Fruit fly (Drosophila melanogaster) whole organism, embryonic: Measurements from ENCODE around the gene stv.

Source experiments
- Bteb2 ChIP-seq: fragments of 200-800 bp; sonication (Bioruptor generic); optimal IDR thresholded peaks from 2 replicates; lab custom pipeline; 2016; ENCODE audit warnings: missing biosample characterization, missing genetic modification characterization
- CG10959 ChIP-seq: fragments of 200-800 bp; sonication (Bioruptor generic); IDR thresholded peaks from 2 replicates; pipeline ENCODE4 v1.3.6; 2022; ENCODE audit warnings: missing biosample characterization, missing genetic modification characterization
- CG11247 ChIP-seq: fragments of 200-800 bp; sonication (Bioruptor generic); IDR thresholded peaks from 2 replicates; pipeline ENCODE4 v1.3.6; 2022; ENCODE audit warnings: missing biosample characterization, missing genetic modification characterization
- CG12155 ChIP-seq: fragments of 200-800 bp; sonication (Bioruptor generic); optimal IDR thresholded peaks from 3 replicates; lab custom pipeline; 2016; ENCODE audit warnings: missing biosample characterization, missing genetic modification characterization
- CG12659 ChIP-seq: fragments of 200-800 bp; sonication (Bioruptor generic); optimal IDR thresholded peaks from 3 replicates; lab custom pipeline; 2017; ENCODE audit warnings: mild to moderate bottlenecking, missing biosample characterization, missing genetic modification reagents, missing genetic modification characterization
- CG13894 ChIP-seq: fragments of 200-800 bp; sonication (Bioruptor generic); optimal IDR thresholded peaks from 3 replicates; lab custom pipeline; 2018; ENCODE audit warnings: missing biosample characterization, mild to moderate bottlenecking, missing genetic modification characterization, moderate library complexity
- CG15479 ChIP-seq: fragments of 200-800 bp; sonication (Bioruptor generic); optimal IDR thresholded peaks from 3 replicates; lab custom pipeline; 2019; ENCODE audit warnings: missing biosample characterization, mild to moderate bottlenecking, missing genetic modification characterization, moderate library complexity
- CG1832 ChIP-seq: fragments of 200-800 bp; sonication (Bioruptor generic); optimal IDR thresholded peaks from 2 replicates; lab custom pipeline; 2017; ENCODE audit warnings: missing biosample characterization, mild to moderate bottlenecking, missing genetic modification characterization, inconsistent platforms
- CG2202 ChIP-seq: fragments of 200-800 bp; sonication (Bioruptor generic); optimal IDR thresholded peaks from 2 replicates; lab custom pipeline; 2018; ENCODE audit warnings: missing biosample characterization, mild to moderate bottlenecking, missing genetic modification characterization
- CG2712 ChIP-seq: fragments of 200-800 bp; optimal IDR thresholded peaks from 3 replicates; lab custom pipeline; 2019; ENCODE audit warnings: missing biosample characterization, mild to moderate bottlenecking, missing genetic modification characterization, moderate library complexity
- CG32772 ChIP-seq: fragments of 200-800 bp; sonication (Bioruptor generic); IDR thresholded peaks from 2 replicates; pipeline ENCODE4 v1.3.6; 2022; ENCODE audit warnings: missing biosample characterization, missing genetic modification characterization
- CG3726 ChIP-seq: fragments of 200-800 bp; sonication (Bioruptor generic); IDR thresholded peaks from 3 replicates; pipeline ENCODE4, ENCODE4 v1.3.6; 2022; ENCODE audit warnings: missing biosample characterization, missing genetic modification characterization
- CG3847 ChIP-seq: fragments of 200-800 bp; sonication (Bioruptor generic); IDR thresholded peaks from 2 replicates; pipeline ENCODE4 v1.3.6; 2022; ENCODE audit warnings: missing biosample characterization, missing genetic modification characterization
- CG4854 ChIP-seq: fragments of 200-800 bp; sonication (Bioruptor generic); optimal IDR thresholded peaks from 2 replicates; lab custom pipeline; 2016; ENCODE audit warnings: missing biosample characterization, missing genetic modification characterization, inconsistent platforms
- CG5245 ChIP-seq: fragments of 200-800 bp; sonication (Bioruptor generic); optimal IDR thresholded peaks from 3 replicates; lab custom pipeline; 2016; ENCODE audit warnings: missing biosample characterization, missing genetic modification characterization
- CG6175 ChIP-seq: fragments of 200-800 bp; sonication (Bioruptor generic); IDR thresholded peaks from 3 replicates; pipeline ENCODE4 v1.3.6; 2022; ENCODE audit warnings: missing biosample characterization, missing genetic modification characterization
- CG6765 ChIP-seq: fragments of 200-800 bp; sonication (Bioruptor generic); optimal IDR thresholded peaks from 3 replicates; lab custom pipeline; 2017; ENCODE audit warnings: missing biosample characterization, mild to moderate bottlenecking, missing genetic modification characterization
- CG8089 ChIP-seq: fragments of 200-800 bp; sonication (Bioruptor generic); optimal IDR thresholded peaks from 3 replicates; lab custom pipeline; 2016; ENCODE audit warnings: missing biosample characterization, missing genetic modification characterization
- CG8290 ChIP-seq, 3 experiments: fragments of 200-800 bp; sonication (Bioruptor generic); optimal IDR thresholded peaks; 2 replicates each; lab custom pipeline; 2016 to 2019; ENCODE audit warnings: missing biosample characterization in 3 of 3, missing genetic modification characterization in 3 of 3, mild to moderate bottlenecking in 2 of 3, moderate library complexity in 1 of 3
- CG8765 ChIP-seq: fragments of 200-800 bp; sonication (Bioruptor generic); IDR thresholded peaks from 2 replicates; pipeline ENCODE4 v1.3.6; 2022; ENCODE audit warnings: missing biosample characterization, missing genetic modification characterization
- CG9876 ChIP-seq: fragments of 200-800 bp; sonication (Bioruptor generic); optimal IDR thresholded peaks from 2 replicates; lab custom pipeline; 2016; ENCODE audit warnings: missing biosample characterization, missing genetic modification characterization
- D ChIP-seq, 2 experiments: fragments of 200-800 bp in 1 of 2; fragments of >200 bp in 1 of 2; sonication (Bioruptor generic) in 1 of 2; optimal IDR thresholded peaks; 2 replicates in 1 of 2; 3 replicates in 1 of 2; lab custom pipeline; 2017; ENCODE audit warnings: mild to moderate bottlenecking in 1 of 2, missing biosample characterization in 1 of 2, missing genetic modification characterization in 1 of 2, missing genetic modification reagents in 1 of 2
- Doc2 ChIP-seq: fragments of 200-800 bp; sonication (Bioruptor generic); IDR thresholded peaks from 2 replicates; pipeline ENCODE4 v1.3.6; 2022; ENCODE audit warnings: missing biosample characterization, missing genetic modification characterization
- E2f2 ChIP-seq: fragments of 200-800 bp; sonication (Bioruptor generic); IDR thresholded peaks from 2 replicates; pipeline ENCODE4 v1.3.6; 2022; ENCODE audit warnings: missing biosample characterization, missing genetic modification characterization
- MESR4 ChIP-seq: fragments of 200-800 bp; sonication (Bioruptor generic); optimal IDR thresholded peaks from 2 replicates; lab custom pipeline; 2018; ENCODE audit warnings: missing biosample characterization, mild to moderate bottlenecking, missing genetic modification characterization, moderate library complexity
- MTF-1 ChIP-seq: fragments of 200-800 bp; sonication (Bioruptor generic); optimal IDR thresholded peaks from 2 replicates; lab custom pipeline; 2018; ENCODE audit warnings: missing biosample characterization, mild to moderate bottlenecking, missing genetic modification characterization, borderline replicate concordance
- Max ChIP-seq: fragments of 200-800 bp; sonication (Bioruptor generic); optimal IDR thresholded peaks from 2 replicates; lab custom pipeline; 2016; ENCODE audit warnings: missing biosample characterization, mild to moderate bottlenecking, missing genetic modification characterization
- NfI ChIP-seq: fragments of 200-800 bp; sonication (Bioruptor generic); optimal IDR thresholded peaks from 3 replicates; lab custom pipeline; 2018; ENCODE audit warnings: missing biosample characterization, mild to moderate bottlenecking, missing genetic modification characterization, moderate library complexity
- Poxn ChIP-seq: fragments of 200-800 bp; sonication (Bioruptor generic); IDR thresholded peaks from 2 replicates; pipeline ENCODE4 v1.3.6; 2022; ENCODE audit warnings: missing biosample characterization, missing genetic modification characterization
- ato ChIP-seq: fragments of 200-800 bp; sonication (Bioruptor generic); IDR thresholded peaks from 2 replicates; pipeline ENCODE4 v1.3.6; 2022; ENCODE audit warnings: missing biosample characterization, missing genetic modification characterization; ENCODE audit not compliant: partially characterized antibody
- bab2 ChIP-seq: fragments of 200-800 bp; sonication (Bioruptor generic); optimal IDR thresholded peaks from 2 replicates; lab custom pipeline; 2016; ENCODE audit warnings: missing biosample characterization, missing genetic modification characterization
- chinmo ChIP-seq: fragments of 200-800 bp; sonication (Bioruptor generic); IDR thresholded peaks from 4 replicates; pipeline ENCODE4 v1.3.6; 2022; ENCODE audit warnings: missing biosample characterization, missing genetic modification characterization; ENCODE audit not compliant: partially characterized antibody
- chm ChIP-seq: fragments of 200-800 bp; sonication (Bioruptor generic); IDR thresholded peaks from 2 replicates; pipeline ENCODE4 v1.3.6; 2022; ENCODE audit warnings: missing biosample characterization, missing genetic modification characterization
- dan ChIP-seq: fragments of 200-800 bp; sonication (Bioruptor generic); IDR thresholded peaks from 2 replicates; pipeline ENCODE4 v1.3.6; 2022; ENCODE audit warnings: missing biosample characterization, missing genetic modification characterization
- exex ChIP-seq: fragments of 200-800 bp; sonication (Bioruptor generic); optimal IDR thresholded peaks from 4 replicates; lab custom pipeline; 2018; ENCODE audit warnings: missing biosample characterization, mild to moderate bottlenecking, missing genetic modification characterization, moderate library complexity
- fu2 ChIP-seq: fragments of 200-800 bp; sonication (Bioruptor generic); optimal IDR thresholded peaks from 2 replicates; lab custom pipeline; 2016; ENCODE audit warnings: missing biosample characterization, missing genetic modification characterization
- jumu ChIP-seq: fragments of 200-800 bp; sonication (Bioruptor generic); optimal IDR thresholded peaks from 3 replicates; lab custom pipeline; 2016; ENCODE audit warnings: missing biosample characterization, missing genetic modification characterization
- lov ChIP-seq, 2 experiments: fragments of 200-800 bp in 1 of 2; fragments of >200 bp in 1 of 2; sonication (Bioruptor generic) in 1 of 2; IDR thresholded peaks in 1 of 2; optimal IDR thresholded peaks in 1 of 2; 2 replicates in 1 of 2; 3 replicates in 1 of 2; pipeline versions ENCODE4 v1.3.6 to Lab custom; 2017 to 2022; ENCODE audit warnings: missing biosample characterization in 1 of 2, missing genetic modification characterization in 1 of 2
- maf-S ChIP-seq: fragments of 200-800 bp; sonication (Bioruptor generic); optimal IDR thresholded peaks from 2 replicates; lab custom pipeline; 2016; ENCODE audit warnings: missing biosample characterization, missing genetic modification characterization
- nerfin-2 ChIP-seq: fragments of 200-800 bp; sonication (Bioruptor generic); IDR thresholded peaks from 2 replicates; pipeline ENCODE4 v1.3.6; 2022; ENCODE audit warnings: missing biosample characterization, missing genetic modification characterization; ENCODE audit not compliant: partially characterized antibody
- nom ChIP-seq: fragments of 200-800 bp; sonication (Bioruptor generic); optimal IDR thresholded peaks from 2 replicates; lab custom pipeline; 2017; ENCODE audit warnings: missing biosample characterization, missing genetic modification characterization, mild to moderate bottlenecking, moderate library complexity, missing genetic modification reagents
- p53 ChIP-seq: fragments of 200-800 bp; sonication (Bioruptor generic); optimal IDR thresholded peaks from 2 replicates; lab custom pipeline; 2016; ENCODE audit warnings: missing biosample characterization, missing genetic modification characterization
- pfk ChIP-seq: fragments of 200-800 bp; sonication (Bioruptor generic); optimal IDR thresholded peaks from 2 replicates; lab custom pipeline; 2018; ENCODE audit warnings: missing biosample characterization, mild to moderate bottlenecking, missing genetic modification characterization, moderate library complexity
- pnt ChIP-seq: fragments of 200-800 bp; sonication (Bioruptor generic); optimal IDR thresholded peaks from 3 replicates; lab custom pipeline; 2016; ENCODE audit warnings: missing biosample characterization, missing genetic modification characterization
- sima ChIP-seq: fragments of 200-800 bp; sonication (Bioruptor generic); optimal IDR thresholded peaks from 2 replicates; lab custom pipeline; 2016; ENCODE audit warnings: missing biosample characterization, missing genetic modification characterization
- sisA ChIP-seq: fragments of 200-800 bp; sonication (Bioruptor generic); IDR thresholded peaks from 2 replicates; pipeline ENCODE4 v1.3.6; 2022; ENCODE audit warnings: missing biosample characterization, missing genetic modification characterization
- tap ChIP-seq: fragments of 200-800 bp; optimal IDR thresholded peaks from 3 replicates; lab custom pipeline; 2019; ENCODE audit warnings: missing biosample characterization, mild to moderate bottlenecking, missing genetic modification characterization, moderate library complexity
- tin ChIP-seq: fragments of 200-800 bp; sonication (Bioruptor generic); optimal IDR thresholded peaks from 3 replicates; lab custom pipeline; 2016; ENCODE audit warnings: missing biosample characterization, missing genetic modification characterization
- usp ChIP-seq: fragments of >200 bp; optimal IDR thresholded peaks from 2 replicates; lab custom pipeline; 2017; ENCODE audit warnings: missing biosample characterization, missing genetic modification characterization

Gene stv

DNA sequence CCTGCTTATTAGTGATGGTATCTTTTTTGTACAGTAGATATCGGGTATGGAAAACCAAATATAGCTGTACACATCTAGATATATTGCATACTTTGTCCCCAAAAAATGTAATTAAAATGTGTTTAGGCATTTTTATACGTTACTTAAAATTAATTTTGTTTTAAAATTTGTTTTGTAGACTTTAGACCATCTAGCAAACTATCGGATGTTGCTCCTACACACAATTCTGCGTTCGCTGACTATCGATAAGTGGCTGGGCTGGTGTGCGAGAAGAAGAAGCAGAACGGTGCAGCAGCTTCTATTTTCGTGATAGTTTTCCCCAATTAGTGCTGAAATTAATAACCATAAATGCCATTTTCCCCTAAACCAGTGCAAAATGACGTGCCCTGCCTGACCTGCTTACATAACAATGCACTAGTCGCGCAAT, 35.8 kb downstream of the stv start, which contains the start of the genes Vps36 and Liprin-beta (continued):
- TF ChIP-seq CG32772 (GFP tag; lab: Robert Waterston, UW) (peak; percentile 91), maf-S (GFP tag; lab: Kevin White, UChicago) (peak; percentile 90), p53 (peak; percentile 70), exex (no peak), sisA (GFP tag; lab: Robert Waterston, UW) (peak; percentile 93), CG8089 (GFP tag; lab: Kevin White, UChicago) (peak; percentile 84), usp (GFP tag; lab: Kevin White, UChicago) (no peak), jumu (GFP tag; lab: Kevin White, UChicago) (peak; percentile 92), CG2202 (tag; lab: Kevin White, UChicago) (peak; percentile 62), chm (GFP tag; lab: Robert Waterston, UW) (0 out of 2 replicates have a peak, but pooled peaks have one; percentile 32), CG12659 (GFP tag; lab: Kevin White, UChicago) (peak; percentile 92), CG15479 (GFP tag; lab: Kevin White, UChicago) (peak; percentile 2), CG11247 (GFP tag; lab: Robert Waterston, UW) (peak; percentile 84), CG8765 (GFP tag; lab: Robert Waterston, UW) (peak; percentile 71), Max (peak; percentile 93), tin (peak; percentile 89), CG2712 (peak; percentile 87), Doc2 (GFP tag; lab: Robert Waterston, UW) (peak; percentile 48; the same call in 1 of the 2 replicates), lov (optimal IDR thresholded peaks at IDR 0.05; lab: Kevin White, UChicago) (no peak), lov (GFP tag; IDR thresholded peaks at IDR 0.05; lab: Robert Waterston, UW) (no peak), CG12155 (GFP tag; lab: Kevin White, UChicago) (peak; percentile 89), NfI (GFP tag; lab: Kevin White, UChicago) (no peak), ato (GFP tag; lab: Robert Waterston, UW) (peak; percentile 74), CG1832 (GFP tag; lab: Kevin White, UChicago) (no peak), bab2 (GFP tag; lab: Kevin White, UChicago) (peak; percentile 95), MESR4 (peak; percentile 68), CG13894 (tag; lab: Kevin White, UChicago) (no peak), CG6765 (peak; percentile 15), CG8290 (GFP tag; optimal IDR thresholded peaks at IDR 0.05; lab: Kevin White, UChicago) (no peak), CG8290 (tag; optimal IDR thresholded peaks at IDR 0.05; lab: Kevin White, UChicago) (peak in 1 of 2 experiments; percentile 22), pfk (peak; percentile 18), Bteb2 (GFP tag; lab: Kevin White, UChicago) (peak; percentile 86), chinmo (GFP tag; lab: Robert Waterston, UW) (peak; percentile 86; the same call in 1 of the 4 replicates), Poxn (peak; percentile 83), CG3847 (GFP tag; lab: Robert Waterston, UW) (peak; percentile 91), pnt (GFP tag; lab: Kevin White, UChicago) (peak; percentile 93), D (optimal IDR thresholded peaks at IDR 0.05; lab: Kevin White, UChicago) (no peak), D (GFP tag; optimal IDR thresholded peaks at IDR 0.05; lab: Kevin White, UChicago) (no peak), sima (GFP tag; lab: Kevin White, UChicago) (peak; percentile 12), E2f2 (GFP tag; lab: Robert Waterston, UW) (peak; percentile 62; the same call in 1 of the 2 replicates), CG6175 (GFP tag; lab: Robert Waterston, UW) (peak; percentile 94), dan (GFP tag; lab: Robert Waterston, UW) (peak; percentile 68), CG4854 (GFP tag; lab: Kevin White, UChicago) (no peak), CG3726 (GFP tag; lab: Robert Waterston, UW) (no peak; the same call in 2 of the 3 replicates), fu2 (GFP tag; lab: Kevin White, UChicago) (peak; percentile 93), CG10959 (GFP tag; lab: Robert Waterston, UW) (peak; percentile 75), nerfin-2 (peak; percentile 89), nom (GFP tag; lab: Kevin White, UChicago) (no peak), CG9876 (GFP tag; lab: Kevin White, UChicago) (peak; percentile 83), tap (no peak), MTF-1 (GFP tag; lab: Kevin White, UChicago) (no peak), CG5245 (GFP tag; lab: Kevin White, UChicago) (peak; percentile 61)
